Worm (Caenorhabditis elegans): ENCODE measurements around the gene F17E9.18.

DNA sequence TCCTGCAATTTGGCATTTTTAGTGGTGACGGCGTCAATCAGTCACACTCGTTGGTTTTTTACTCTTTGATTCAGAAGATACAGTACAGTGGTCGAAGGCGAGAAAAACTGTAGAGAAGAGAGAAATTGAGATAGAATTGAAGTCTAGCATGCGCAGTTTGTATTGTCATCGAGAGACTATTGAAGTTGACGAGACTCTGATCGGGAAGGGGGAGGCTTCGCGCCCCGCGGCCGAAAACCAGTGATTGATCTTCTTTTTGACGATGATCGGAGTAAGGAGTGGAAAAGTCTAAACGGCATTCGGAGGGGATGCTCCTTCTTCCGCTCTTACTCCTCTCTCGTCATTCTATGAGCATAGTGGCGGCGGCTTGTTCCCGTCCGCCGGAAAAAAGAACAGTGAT, 45.0 kb downstream of the F17E9.18 start:
- no peak for TF ChIP-seq ztf-23 (GFP tag; IDR thresholded peaks at IDR 0.05)
- TF ChIP-seq klf-2 (GFP tag; conservative IDR thresholded peaks at IDR 0.05): no peak
- TF ChIP-seq flt-1 (GFP tag; IDR thresholded peaks at IDR 0.05): no peak
- TF ChIP-seq tab-1 (GFP tag; IDR thresholded peaks at IDR 0.05): no peak
- no peak for TF ChIP-seq cog-1 (tag; optimal IDR thresholded peaks at IDR 0.05)
- no peak for TF ChIP-seq ref-1 (GFP tag; conservative IDR thresholded peaks at IDR 0.05)
- TF ChIP-seq T22C8.4 (GFP tag; IDR thresholded peaks at IDR 0.05): no peak
